Worm (Caenorhabditis elegans) whole organism, midembryonic: ENCODE data around the gene C05B5.12.

Experiments
- T22C8.4 ChIP-seq: fragments of 200-800 bp; sonication (Bioruptor generic); IDR thresholded peaks from 2 replicates; pipeline ENCODE4 v1.3.6; 2022; ENCODE audit warnings: missing genetic modification characterization, missing compliant biosample characterization
- cog-1 ChIP-seq: sonication (generic microtip); optimal IDR thresholded peaks from 2 replicates; lab custom pipeline; 2016; ENCODE audit warnings: missing genetic modification characterization, missing compliant biosample characterization
- flt-1 ChIP-seq: fragments of 200-800 bp; sonication (Bioruptor generic); IDR thresholded peaks from 2 replicates; pipeline ENCODE4 v1.3.6; 2022; ENCODE audit warnings: missing genetic modification characterization, missing compliant biosample characterization
- klf-2 ChIP-seq: fragments of 200-800 bp; sonication (Bioruptor generic); conservative IDR thresholded peaks from 2 replicates; pipeline ENCODE4 v1.3.6; 2022; ENCODE audit warnings: missing genetic modification reagents, missing genetic modification characterization, missing compliant biosample characterization
- med-1 ChIP-seq: sonication (generic microtip); optimal IDR thresholded peaks from 2 replicates; lab custom pipeline; 2017; ENCODE audit warnings: missing genetic modification characterization, mild to moderate bottlenecking, missing compliant biosample characterization, antibody characterized with exemption, missing genetic modification reagents; ENCODE audit not compliant: insufficient read depth
- ref-1 ChIP-seq: fragments of 200-800 bp; sonication (Bioruptor generic); conservative IDR thresholded peaks from 2 replicates; pipeline ENCODE4 v1.3.6; 2022; ENCODE audit warnings: missing genetic modification reagents, missing genetic modification characterization, missing compliant biosample characterization
- tab-1 ChIP-seq: fragments of 200-800 bp; sonication (Bioruptor generic); IDR thresholded peaks from 2 replicates; pipeline ENCODE4 v1.3.6; 2022; ENCODE audit warnings: missing genetic modification characterization, missing compliant biosample characterization
- ztf-23 ChIP-seq: fragments of 200-800 bp; sonication (Bioruptor generic); IDR thresholded peaks from 2 replicates; pipeline ENCODE4 v1.3.6; 2022; ENCODE audit warnings: missing genetic modification reagents, missing genetic modification characterization, missing compliant biosample characterization
- ztf-29 ChIP-seq: fragments of 200-800 bp; sonication (Bioruptor generic); IDR thresholded peaks from 2 replicates; pipeline ENCODE4 v1.3.6; 2022; ENCODE audit warnings: missing genetic modification reagents, missing genetic modification characterization, missing compliant biosample characterization

C05B5.12 gene

ce11 chrIII:9963447-9963846 lies 23.7 kb upstream of the C05B5.12 start:
- TF ChIP-seq med-1 (GFP tag; lab: Kevin White, UChicago) (no peak), ztf-29 (no peak), ref-1 (no peak), T22C8.4 (no peak), cog-1 (tag; lab: Kevin White, UChicago) (no peak), klf-2 (GFP tag; lab: Robert Waterston, UW) (no peak), flt-1 (GFP tag; lab: Robert Waterston, UW) (no peak)

DNA sequence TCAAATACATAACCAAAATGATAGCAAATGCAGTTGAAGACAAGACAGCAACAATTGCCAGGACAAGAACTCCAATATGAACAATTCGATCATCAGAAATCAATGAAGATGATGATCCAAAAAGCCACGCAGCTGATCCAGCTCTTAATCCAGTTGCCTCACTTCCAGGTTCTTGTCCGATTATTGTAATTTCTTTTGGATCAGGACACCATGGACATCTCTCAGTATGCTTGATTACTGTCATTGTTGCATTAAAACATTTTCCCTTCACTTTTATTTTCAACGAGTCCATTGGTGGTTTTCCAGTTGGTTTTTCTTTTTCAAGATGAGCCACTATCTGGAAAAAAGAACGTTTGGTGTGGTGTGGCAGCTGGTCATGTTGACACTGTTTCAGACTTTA lies 22.8 kb upstream of the C05B5.12 start:
- TF ChIP-seq ztf-29 = no peak
- TF ChIP-seq ztf-23 (GFP tag; lab: Robert Waterston, UW) = no peak
- no peak for TF ChIP-seq ref-1
- TF ChIP-seq T22C8.4 = no peak
- no peak for TF ChIP-seq cog-1 (tag; lab: Kevin White, UChicago)
- no peak for TF ChIP-seq flt-1 (GFP tag; lab: Robert Waterston, UW)

DNA sequence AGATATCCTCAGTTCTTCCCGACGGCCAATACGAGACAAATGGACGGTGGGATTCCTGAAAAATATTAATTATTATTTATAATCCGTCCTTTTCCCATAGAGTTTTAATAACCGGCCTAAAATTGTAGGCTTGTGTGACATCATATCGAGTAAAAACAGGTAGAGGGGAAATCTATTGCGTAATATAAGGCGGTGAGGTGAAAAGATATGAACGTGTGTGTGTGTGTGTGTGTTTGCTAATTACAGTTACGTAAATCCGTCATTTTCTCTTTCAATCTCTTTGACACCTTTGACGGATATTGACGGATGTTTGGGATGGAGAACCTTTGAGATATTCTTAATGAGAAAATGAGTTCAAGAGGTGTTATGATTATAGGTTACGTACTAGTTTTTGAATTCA lies 21.7 kb upstream of the C05B5.12 start:
- TF ChIP-seq cog-1 (tag; lab: Kevin White, UChicago) (no peak), ref-1 (0 out of 2 replicates have a peak, but pooled peaks have one; percentile 36)

- no peak for TF ChIP-seq flt-1 (GFP tag; lab: Robert Waterston, UW)
- no peak for TF ChIP-seq tab-1 (GFP tag; lab: Robert Waterston, UW)
- no peak for TF ChIP-seq T22C8.4
- TF ChIP-seq ztf-29 = no peak
- TF ChIP-seq med-1 (GFP tag; lab: Kevin White, UChicago) = no peak
- TF ChIP-seq klf-2 (GFP tag; lab: Robert Waterston, UW) = no peak
- TF ChIP-seq ref-1 = no peak
- TF ChIP-seq cog-1 (tag; lab: Kevin White, UChicago) = no peak
- TF ChIP-seq ztf-23 (GFP tag; lab: Robert Waterston, UW) = no peak
Observed at ce11 chrIII:9969371-9969770, 17.8 kb upstream of the C05B5.12 start.

DNA sequence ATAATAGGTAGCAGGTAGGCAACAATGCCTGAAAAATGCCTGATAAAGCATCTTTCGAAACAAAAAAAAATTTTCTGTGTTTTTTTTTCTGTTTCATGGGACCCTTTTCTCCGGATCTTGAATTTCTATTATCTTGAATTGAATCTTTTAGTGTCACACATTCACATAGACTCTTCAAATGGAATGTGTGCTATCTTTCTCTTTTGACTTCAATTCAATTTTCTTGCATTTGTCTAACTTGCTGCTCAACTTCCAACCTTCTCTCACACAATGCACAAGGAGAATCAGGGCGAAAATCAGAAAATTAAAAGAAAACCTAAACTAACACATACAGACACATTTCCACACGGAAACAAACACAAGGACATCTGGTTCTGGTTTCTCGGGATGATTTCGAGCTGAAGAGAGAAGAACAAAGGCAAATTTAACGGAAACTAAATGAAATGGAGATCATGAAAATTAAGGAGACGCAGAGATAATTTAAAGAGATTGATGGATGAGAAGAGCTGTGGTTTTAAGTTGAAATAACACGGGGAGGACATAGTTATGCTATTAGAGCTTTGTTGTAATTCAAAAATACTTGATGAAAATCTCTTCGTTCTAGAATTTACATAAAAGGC lies 14.9 kb upstream of the C05B5.12 start:
- no peak for TF ChIP-seq ztf-23 (GFP tag; lab: Robert Waterston, UW)
- no peak for TF ChIP-seq cog-1 (tag; lab: Kevin White, UChicago)
- TF ChIP-seq ztf-29 = no peak
- no peak for TF ChIP-seq tab-1 (GFP tag; lab: Robert Waterston, UW)

ce11 chrIII:9973765-9974164 lies 13.4 kb upstream of the C05B5.12 start, which contains the start of gene R10E12.2:
TSS of gene R10E12.2 (minus strand) at chrIII:9973865.
- no peak for TF ChIP-seq klf-2 (GFP tag; lab: Robert Waterston, UW)
- TF ChIP-seq ztf-29 = no peak
- TF ChIP-seq cog-1 (tag; lab: Kevin White, UChicago) = no peak
- no peak for TF ChIP-seq flt-1 (GFP tag; lab: Robert Waterston, UW)
- no peak for TF ChIP-seq tab-1 (GFP tag; lab: Robert Waterston, UW)
- no peak for TF ChIP-seq ztf-23 (GFP tag; lab: Robert Waterston, UW)
- no peak for TF ChIP-seq ref-1
- TF ChIP-seq med-1 (GFP tag; lab: Kevin White, UChicago) = no peak
- no peak for TF ChIP-seq T22C8.4

DNA sequence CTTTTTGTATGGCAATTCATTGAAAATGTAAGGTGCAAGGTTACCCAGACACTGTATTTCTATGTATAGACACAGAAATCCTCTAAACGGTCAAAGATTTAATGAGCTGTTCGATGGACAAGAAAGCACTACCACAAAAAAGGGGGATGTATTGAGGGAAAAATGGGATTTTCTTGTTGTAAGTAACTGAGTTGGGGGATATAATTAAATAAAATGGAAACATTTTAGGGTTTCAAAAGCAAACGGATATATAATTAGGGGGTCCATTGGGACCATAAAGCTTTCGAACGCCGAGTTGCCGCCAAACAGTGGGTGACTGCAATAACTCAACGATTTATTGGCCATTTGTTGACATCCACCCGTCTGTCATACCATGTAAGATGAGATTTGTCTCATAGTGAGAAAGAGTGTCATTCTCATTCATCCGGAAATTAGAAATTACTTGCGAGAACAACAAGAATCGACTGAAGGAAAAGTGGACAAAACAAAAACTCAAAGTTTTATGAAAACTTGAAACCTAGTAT lies 5.0 kb upstream of the C05B5.12 start:
- no peak for TF ChIP-seq T22C8.4
- TF ChIP-seq ztf-29 = no peak
- TF ChIP-seq cog-1 (tag; lab: Kevin White, UChicago) = no peak
- no peak for TF ChIP-seq klf-2 (GFP tag; lab: Robert Waterston, UW)
- no peak for TF ChIP-seq med-1 (GFP tag; lab: Kevin White, UChicago)
- no peak for TF ChIP-seq tab-1 (GFP tag; lab: Robert Waterston, UW)
- no peak for TF ChIP-seq ztf-23 (GFP tag; lab: Robert Waterston, UW)
- TF ChIP-seq ref-1 = no peak
- no peak for TF ChIP-seq flt-1 (GFP tag; lab: Robert Waterston, UW)

- TF ChIP-seq ref-1 = no peak
- TF ChIP-seq cog-1 (tag; lab: Kevin White, UChicago) = no peak
- TF ChIP-seq tab-1 (GFP tag; lab: Robert Waterston, UW) = no peak
- TF ChIP-seq T22C8.4 = no peak
- TF ChIP-seq ztf-29 = no peak
- no peak for TF ChIP-seq med-1 (GFP tag; lab: Kevin White, UChicago)
- TF ChIP-seq klf-2 (GFP tag; lab: Robert Waterston, UW) = no peak
- no peak for TF ChIP-seq ztf-23 (GFP tag; lab: Robert Waterston, UW)
- no peak for TF ChIP-seq flt-1 (GFP tag; lab: Robert Waterston, UW)
Observed at ce11 chrIII:9984604-9985003, 2.6 kb upstream of the C05B5.12 start.

DNA sequence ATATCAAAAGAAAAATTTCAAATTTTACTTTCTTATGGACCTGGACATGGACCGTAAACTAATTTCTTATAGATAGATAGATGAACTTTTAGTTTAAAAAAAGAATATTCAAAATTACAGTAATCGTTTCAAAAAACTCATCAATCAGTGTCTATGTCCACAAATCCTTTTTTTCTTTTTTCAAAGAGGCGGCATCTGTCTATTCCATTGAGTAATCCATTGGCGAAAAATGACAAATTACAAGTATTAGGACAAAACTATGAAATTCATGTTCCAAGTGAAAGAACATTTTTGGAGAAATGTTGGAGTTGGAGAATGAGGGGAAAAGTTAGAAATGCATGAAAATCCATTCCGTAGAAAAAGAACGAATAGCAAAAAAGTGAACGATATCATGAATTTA lies 1.6 kb upstream of the C05B5.12 start:
- TF ChIP-seq med-1 (GFP tag; lab: Kevin White, UChicago) = no peak
- TF ChIP-seq klf-2 (GFP tag; lab: Robert Waterston, UW) = no peak
- no peak for TF ChIP-seq ref-1
- no peak for TF ChIP-seq cog-1 (tag; lab: Kevin White, UChicago)
- TF ChIP-seq T22C8.4 = no peak
- TF ChIP-seq tab-1 (GFP tag; lab: Robert Waterston, UW) = no peak
- TF ChIP-seq flt-1 (GFP tag; lab: Robert Waterston, UW) = no peak
- no peak for TF ChIP-seq ztf-29
- TF ChIP-seq ztf-23 (GFP tag; lab: Robert Waterston, UW) = no peak

- no peak for TF ChIP-seq flt-1 (GFP tag; lab: Robert Waterston, UW)
- TF ChIP-seq klf-2 (GFP tag; lab: Robert Waterston, UW) = no peak
- no peak for TF ChIP-seq ztf-23 (GFP tag; lab: Robert Waterston, UW)
- TF ChIP-seq med-1 (GFP tag; lab: Kevin White, UChicago) = no peak
- TF ChIP-seq ztf-29 = no peak
- TF ChIP-seq T22C8.4 = no peak
- TF ChIP-seq ref-1 = no peak
- no peak for TF ChIP-seq cog-1 (tag; lab: Kevin White, UChicago)
- no peak for TF ChIP-seq tab-1 (GFP tag; lab: Robert Waterston, UW)
Observed at ce11 chrIII:9988352-9988751, 1.2 kb downstream of the C05B5.12 start, which contains the start of gene C05B5.1. TSS of gene C05B5.1 (minus strand) at chrIII:9988452.
